Fruit fly (Drosophila melanogaster) whole organism, embryonic: Measurements from ENCODE around the gene Rab8.

ENCODE experiments used
- CG10462 ChIP-seq: fragments of 200-800 bp; sonication (Bioruptor generic); optimal IDR thresholded peaks from 2 replicates; lab custom pipeline; 2016; ENCODE audit warnings: missing biosample characterization, missing genetic modification characterization
- CG11560 ChIP-seq: fragments of 200-800 bp; sonication (Bioruptor generic); IDR thresholded peaks from 3 replicates; pipeline ENCODE4 v1.3.6; 2022; ENCODE audit warnings: missing biosample characterization, missing genetic modification characterization
- CG11723 ChIP-seq: fragments of 200-800 bp; sonication (Bioruptor generic); optimal IDR thresholded peaks from 2 replicates; lab custom pipeline; 2017; ENCODE audit warnings: missing biosample characterization, mild to moderate bottlenecking, missing genetic modification characterization
- CG12659 ChIP-seq: fragments of 200-800 bp; sonication (Bioruptor generic); optimal IDR thresholded peaks from 3 replicates; lab custom pipeline; 2017; ENCODE audit warnings: mild to moderate bottlenecking, missing biosample characterization, missing genetic modification reagents, missing genetic modification characterization
- CG14441 ChIP-seq: fragments of 200-800 bp; sonication (Bioruptor generic); IDR thresholded peaks from 2 replicates; pipeline ENCODE4 v1.3.6; 2022; ENCODE audit warnings: missing biosample characterization, missing genetic modification characterization
- CG14965 ChIP-seq: fragments of 200-800 bp; sonication (Bioruptor generic); optimal IDR thresholded peaks from 2 replicates; lab custom pipeline; 2016; ENCODE audit warnings: missing biosample characterization, missing genetic modification characterization, borderline replicate concordance
- CG1792 ChIP-seq: fragments of 200-800 bp; sonication (Bioruptor generic); optimal IDR thresholded peaks from 2 replicates; lab custom pipeline; 2016; ENCODE audit warnings: missing biosample characterization, missing genetic modification characterization
- CG2199 ChIP-seq: fragments of 200-800 bp; sonication (Bioruptor generic); IDR thresholded peaks from 3 replicates; pipeline ENCODE4 v1.3.6; 2022; ENCODE audit warnings: missing biosample characterization, missing genetic modification characterization
- CG3065 ChIP-seq: fragments of 200-800 bp; sonication (Bioruptor generic); optimal IDR thresholded peaks from 2 replicates; lab custom pipeline; 2016; ENCODE audit warnings: missing biosample characterization, missing genetic modification characterization
- CG31224 ChIP-seq: fragments of 200-800 bp; sonication (Bioruptor generic); IDR thresholded peaks from 2 replicates; pipeline ENCODE4 v1.3.6; 2022; ENCODE audit warnings: missing biosample characterization, missing genetic modification characterization
- CG3847 ChIP-seq: fragments of 200-800 bp; sonication (Bioruptor generic); IDR thresholded peaks from 2 replicates; pipeline ENCODE4 v1.3.6; 2022; ENCODE audit warnings: missing biosample characterization, missing genetic modification characterization
- CG4328 ChIP-seq: fragments of 200-800 bp; sonication (Bioruptor generic); optimal IDR thresholded peaks from 3 replicates; lab custom pipeline; 2017; ENCODE audit warnings: missing biosample characterization, missing genetic modification reagents, missing genetic modification characterization
- CG4360 ChIP-seq: fragments of 200-800 bp; sonication (Bioruptor generic); IDR thresholded peaks from 2 replicates; pipeline ENCODE4 v1.3.6; 2022; ENCODE audit warnings: missing biosample characterization, missing genetic modification characterization
- CG6683 ChIP-seq: fragments of 200-800 bp; sonication (Bioruptor generic); optimal IDR thresholded peaks from 2 replicates; lab custom pipeline; 2017; ENCODE audit warnings: missing biosample characterization, mild to moderate bottlenecking, missing genetic modification characterization, missing genetic modification reagents
- CG6854 ChIP-seq: fragments of 200-800 bp; sonication (Bioruptor generic); optimal IDR thresholded peaks from 3 replicates; lab custom pipeline; 2017; ENCODE audit warnings: missing biosample characterization, mild to moderate bottlenecking, missing genetic modification characterization
- CoRest ChIP-seq: fragments of 200-800 bp; sonication (Bioruptor generic); optimal IDR thresholded peaks from 3 replicates; lab custom pipeline; 2018; ENCODE audit warnings: missing biosample characterization, mild to moderate bottlenecking, missing genetic modification characterization, moderate library complexity
- Doc2 ChIP-seq: fragments of 200-800 bp; sonication (Bioruptor generic); IDR thresholded peaks from 2 replicates; pipeline ENCODE4 v1.3.6; 2022; ENCODE audit warnings: missing biosample characterization, missing genetic modification characterization
- Ets65A ChIP-seq: fragments of 200-800 bp; sonication (Bioruptor generic); peaks from one replicate; lab custom pipeline; 2016; ENCODE audit warnings: missing biosample characterization, missing genetic modification characterization
- Hand ChIP-seq: fragments of 200-800 bp; sonication (Bioruptor generic); optimal IDR thresholded peaks from 2 replicates; lab custom pipeline; 2017; ENCODE audit warnings: mild to moderate bottlenecking, missing biosample characterization, missing genetic modification reagents, missing genetic modification characterization
- Hmr ChIP-seq: fragments of 200-800 bp; sonication (Bioruptor generic); optimal IDR thresholded peaks from 3 replicates; lab custom pipeline; 2017; ENCODE audit warnings: mild to moderate bottlenecking, missing biosample characterization, missing genetic modification reagents, missing genetic modification characterization
- Meics ChIP-seq: fragments of 200-800 bp; sonication (Bioruptor generic); optimal IDR thresholded peaks from 2 replicates; lab custom pipeline; 2017; ENCODE audit warnings: missing biosample characterization, mild to moderate bottlenecking, missing genetic modification characterization
- Mrtf ChIP-seq: fragments of 200-800 bp; sonication (Bioruptor generic); IDR thresholded peaks from 3 replicates; pipeline ENCODE4 v1.3.6; 2022; ENCODE audit warnings: missing biosample characterization, missing genetic modification characterization
- Nf-YA ChIP-seq: fragments of 200-800 bp; sonication (Bioruptor generic); IDR thresholded peaks from 2 replicates; pipeline ENCODE4 v1.3.6; 2022; ENCODE audit warnings: missing biosample characterization, missing genetic modification characterization
- Nf-YB ChIP-seq: fragments of 200-800 bp; sonication (Bioruptor generic); optimal IDR thresholded peaks from 3 replicates; lab custom pipeline; 2019; ENCODE audit warnings: missing biosample characterization, mild to moderate bottlenecking, missing genetic modification characterization, moderate library complexity
- Scr ChIP-seq: fragments of 200-800 bp; sonication (Bioruptor generic); IDR thresholded peaks from 2 replicates; pipeline ENCODE4 v1.3.6; 2022; ENCODE audit warnings: missing biosample characterization, missing genetic modification characterization; ENCODE audit not compliant: partially characterized antibody
- Side ChIP-seq: fragments of 200-800 bp; sonication (Bioruptor generic); optimal IDR thresholded peaks from 2 replicates; lab custom pipeline; 2016; ENCODE audit warnings: missing biosample characterization, missing genetic modification characterization
- Six4 ChIP-seq: fragments of 200-800 bp; sonication (Bioruptor generic); optimal IDR thresholded peaks from 2 replicates; lab custom pipeline; 2016; ENCODE audit warnings: missing biosample characterization, missing genetic modification characterization
- TFAM ChIP-seq: fragments of 200-800 bp; sonication (Bioruptor generic); optimal IDR thresholded peaks from 2 replicates; lab custom pipeline; 2017; ENCODE audit warnings: missing biosample characterization, missing genetic modification characterization, inconsistent platforms
- Tbp ChIP-seq: fragments of >200 bp; optimal IDR thresholded peaks from 2 replicates; lab custom pipeline; 2018; ENCODE audit warnings: missing biosample characterization, missing genetic modification characterization
- az2 ChIP-seq: fragments of 200-800 bp; sonication (Bioruptor generic); optimal IDR thresholded peaks from 3 replicates; lab custom pipeline; 2016; ENCODE audit warnings: missing biosample characterization, missing genetic modification characterization
- bab2 ChIP-seq: fragments of 200-800 bp; sonication (Bioruptor generic); optimal IDR thresholded peaks from 2 replicates; lab custom pipeline; 2016; ENCODE audit warnings: missing biosample characterization, missing genetic modification characterization
- bbx ChIP-seq: fragments of 200-800 bp; sonication (Bioruptor generic); IDR thresholded peaks from 2 replicates; pipeline ENCODE4 v1.3.6; 2022; ENCODE audit warnings: missing biosample characterization, missing genetic modification characterization; ENCODE audit not compliant: partially characterized antibody
- bsh ChIP-seq, 2 experiments: fragments of 200-800 bp; sonication (Bioruptor generic); optimal IDR thresholded peaks; 2 replicates each; lab custom pipeline; 2017 to 2018; ENCODE audit warnings: mild to moderate bottlenecking in 2 of 2, missing biosample characterization in 2 of 2, missing genetic modification characterization in 2 of 2, moderate library complexity in 1 of 2
- dimm ChIP-seq: fragments of 200-800 bp; sonication (Bioruptor generic); IDR thresholded peaks from 2 replicates; pipeline ENCODE4 v1.3.6; 2022; ENCODE audit warnings: missing biosample characterization, missing genetic modification characterization
- disco-r ChIP-seq: fragments of 200-800 bp; sonication (Bioruptor generic); optimal IDR thresholded peaks from 2 replicates; lab custom pipeline; 2016; ENCODE audit warnings: missing biosample characterization, missing genetic modification characterization
- fu2 ChIP-seq: fragments of 200-800 bp; sonication (Bioruptor generic); optimal IDR thresholded peaks from 2 replicates; lab custom pipeline; 2016; ENCODE audit warnings: missing biosample characterization, missing genetic modification characterization
- gfzf ChIP-seq: fragments of 200-800 bp; sonication (Bioruptor generic); optimal IDR thresholded peaks from 2 replicates; lab custom pipeline; 2016; ENCODE audit warnings: missing biosample characterization, mild to moderate bottlenecking, missing genetic modification characterization, moderate library complexity
- grn ChIP-seq: fragments of 200-800 bp; sonication (Bioruptor generic); optimal IDR thresholded peaks from 3 replicates; lab custom pipeline; 2017; ENCODE audit warnings: missing biosample characterization, missing genetic modification characterization
- gro ChIP-seq: fragments of 200-800 bp; sonication (Bioruptor generic); optimal IDR thresholded peaks from 2 replicates; lab custom pipeline; 2016; ENCODE audit warnings: missing biosample characterization, missing genetic modification characterization
- lov ChIP-seq, 2 experiments: fragments of 200-800 bp in 1 of 2; fragments of >200 bp in 1 of 2; sonication (Bioruptor generic) in 1 of 2; IDR thresholded peaks in 1 of 2; optimal IDR thresholded peaks in 1 of 2; 2 replicates in 1 of 2; 3 replicates in 1 of 2; pipeline versions ENCODE4 v1.3.6 to Lab custom; 2017 to 2022; ENCODE audit warnings: missing biosample characterization in 1 of 2, missing genetic modification characterization in 1 of 2
- odd ChIP-seq: fragments of 200-800 bp; sonication (Bioruptor generic); optimal IDR thresholded peaks from 2 replicates; lab custom pipeline; 2017; ENCODE audit warnings: missing biosample characterization, mild to moderate bottlenecking, missing genetic modification characterization
- onecut ChIP-seq: fragments of 200-800 bp; sonication (Bioruptor generic); IDR thresholded peaks from 2 replicates; pipeline ENCODE4 v1.3.6; 2022; ENCODE audit warnings: missing biosample characterization, missing genetic modification characterization
- otp ChIP-seq: fragments of 200-800 bp; sonication (Bioruptor generic); IDR thresholded peaks from 3 replicates; pipeline ENCODE4, ENCODE4 v1.3.6; 2022; ENCODE audit warnings: missing biosample characterization, missing genetic modification characterization
- pho ChIP-seq: fragments of 200-800 bp; sonication (Bioruptor generic); optimal IDR thresholded peaks from 2 replicates; lab custom pipeline; 2016; ENCODE audit warnings: missing biosample characterization, missing genetic modification characterization
- prd ChIP-seq, 3 experiments: fragments of >200 bp in 2 of 3; fragments of 200-800 bp in 1 of 3; sonication (Bioruptor generic) in 1 of 3; optimal IDR thresholded peaks in 2 of 3; IDR thresholded peaks in 1 of 3; 2 replicates in 2 of 3; 3 replicates in 1 of 3; pipeline versions ENCODE4 v1.3.6 to Lab custom; 2017 to 2022; ENCODE audit warnings: missing biosample characterization in 1 of 3, missing genetic modification characterization in 1 of 3
- pum ChIP-seq: fragments of 200-800 bp; sonication (Bioruptor generic); optimal IDR thresholded peaks from 2 replicates; lab custom pipeline; 2016; ENCODE audit warnings: missing biosample characterization, missing genetic modification characterization
- repo ChIP-seq: fragments of 200-800 bp; sonication (Bioruptor generic); optimal IDR thresholded peaks from 2 replicates; lab custom pipeline; 2016; ENCODE audit warnings: missing biosample characterization, missing genetic modification characterization
- run ChIP-seq: fragments of 200-800 bp; sonication (Bioruptor generic); optimal IDR thresholded peaks from 3 replicates; lab custom pipeline; 2018; ENCODE audit warnings: missing biosample characterization, mild to moderate bottlenecking, missing genetic modification characterization
- shn ChIP-seq: fragments of 200-800 bp; sonication (Bioruptor generic); optimal IDR thresholded peaks from 3 replicates; lab custom pipeline; 2016; ENCODE audit warnings: missing biosample characterization, missing genetic modification characterization
- slp2 ChIP-seq: fragments of 200-800 bp; sonication (Bioruptor generic); optimal IDR thresholded peaks from 2 replicates; lab custom pipeline; 2016; ENCODE audit warnings: missing biosample characterization, missing genetic modification characterization

Rab8 gene

DNA sequence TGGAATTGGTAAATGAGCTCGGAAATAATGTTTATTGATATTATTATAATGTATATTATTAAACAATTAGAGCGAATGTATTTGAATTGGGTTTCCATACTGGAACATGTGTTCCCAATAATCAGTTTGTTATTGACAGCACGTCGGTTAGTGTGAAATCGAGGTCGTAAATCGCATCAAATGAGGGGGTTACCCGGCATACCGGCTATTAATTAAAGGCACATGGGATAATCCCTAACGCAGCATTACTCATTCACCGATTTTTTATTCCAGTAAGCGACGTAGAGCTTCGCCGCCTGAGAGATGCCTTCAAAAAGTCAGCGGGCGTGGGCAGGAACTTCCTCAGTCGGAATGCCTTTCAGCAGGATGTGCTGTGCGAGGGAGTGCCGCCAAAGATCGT, 2.6 kb upstream of the Rab8 start:
- TF ChIP-seq Ets65A (GFP tag; lab: Kevin White, UChicago) (peak; percentile 42), CG3847 (GFP tag; lab: Robert Waterston, UW) (no peak), disco-r (GFP tag; lab: Kevin White, UChicago) (no peak), CG1792 (no peak), CG11723 (GFP tag; lab: Kevin White, UChicago) (no peak), CG6854 (no peak), az2 (no peak)

dm6 chr3L:19872465-19872883, 1.6 kb upstream of the Rab8 start:
- no peak for TF ChIP-seq slp2 (GFP tag; lab: Kevin White, UChicago)
- no peak for TF ChIP-seq gfzf
- TF ChIP-seq CG14441 (GFP tag; lab: Robert Waterston, UW), result no peak
- no peak for TF ChIP-seq pho (GFP tag; lab: Kevin White, UChicago)
- no peak for TF ChIP-seq CoRest
- TF ChIP-seq onecut (GFP tag; lab: Robert Waterston, UW), result no peak
- no peak for TF ChIP-seq TFAM (GFP tag; lab: Kevin White, UChicago)
- 0 out of 3 replicates have a peak, but pooled peaks have one; percentile 8 for TF ChIP-seq otp (GFP tag; lab: Robert Waterston, UW)
- no peak for TF ChIP-seq Scr (GFP tag; lab: Robert Waterston, UW)
- TF ChIP-seq repo, result no peak
- TF ChIP-seq CG31224, result no peak
- TF ChIP-seq prd (optimal IDR thresholded peaks at IDR 0.05; lab: Kevin White, UChicago), result no peak
- no peak for TF ChIP-seq prd (GFP tag; IDR thresholded peaks at IDR 0.05; lab: Robert Waterston, UW)
- no peak for TF ChIP-seq Nf-YA
- TF ChIP-seq Meics, result no peak
- TF ChIP-seq bbx (GFP tag; lab: Robert Waterston, UW), result peak; percentile 15; the same call in 1 of the 2 replicates
- TF ChIP-seq Mrtf, result no peak
- TF ChIP-seq CG12659, result peak; percentile 1
- TF ChIP-seq CG6683, result no peak
- no peak for TF ChIP-seq grn (GFP tag; lab: Kevin White, UChicago)
- TF ChIP-seq Doc2 (GFP tag; lab: Robert Waterston, UW), result no peak
- TF ChIP-seq CG11560 (tag; lab: Robert Waterston, UW), result no peak
- no peak for TF ChIP-seq lov (optimal IDR thresholded peaks at IDR 0.05; lab: Kevin White, UChicago)
- 0 out of 3 replicates have a peak, but pooled peaks have one; percentile 23 for TF ChIP-seq lov (GFP tag; IDR thresholded peaks at IDR 0.05; lab: Robert Waterston, UW)
- TF ChIP-seq bab2 (GFP tag; lab: Kevin White, UChicago), result no peak
- TF ChIP-seq Hand (GFP tag; lab: Kevin White, UChicago), result no peak
- TF ChIP-seq bsh (GFP tag; optimal IDR thresholded peaks at IDR 0.05; lab: Kevin White, UChicago), result no peak
- TF ChIP-seq pum (GFP tag; lab: Kevin White, UChicago), result no peak
- no peak for TF ChIP-seq CG3065 (GFP tag; lab: Kevin White, UChicago)
- no peak for TF ChIP-seq fu2 (GFP tag; lab: Kevin White, UChicago)
- TF ChIP-seq odd (GFP tag; lab: Kevin White, UChicago), result no peak
- TF ChIP-seq CG2199 (GFP tag; lab: Robert Waterston, UW), result 0 out of 3 replicates have a peak, but pooled peaks have one; percentile 49
- TF ChIP-seq CG14965 (GFP tag; lab: Kevin White, UChicago), result no peak
- TF ChIP-seq Side (GFP tag; lab: Kevin White, UChicago), result no peak
- TF ChIP-seq CG4328 (GFP tag; lab: Kevin White, UChicago), result no peak
- TF ChIP-seq shn, result no peak
- no peak for TF ChIP-seq gro (GFP tag; lab: Kevin White, UChicago)
- TF ChIP-seq Tbp (GFP tag; lab: Kevin White, UChicago), result no peak
- no peak for TF ChIP-seq Nf-YB (GFP tag; lab: Kevin White, UChicago)
- no peak for TF ChIP-seq Hmr
- no peak for TF ChIP-seq run (tag; lab: Kevin White, UChicago)
- TF ChIP-seq dimm (GFP tag; lab: Robert Waterston, UW), result no peak
- peak; percentile 31; the same call in 1 of the 2 replicates for TF ChIP-seq CG4360
- no peak for TF ChIP-seq CG10462 (GFP tag; lab: Kevin White, UChicago)
- no peak for TF ChIP-seq Six4 (GFP tag; lab: Kevin White, UChicago)
